Fruit fly (Drosophila melanogaster) whole organism, larva: ENCODE measurements around the gene Cdk8.
"Not testable (repeated sequence)": the region's sequence is repeated elsewhere in the genome, so short reads cannot be mapped to it uniquely, and the experiment has no call there.

Experiments
- noc ChIP-seq: fragments of 200-800 bp; sonication (Bioruptor generic); optimal IDR thresholded peaks from 3 replicates; lab custom pipeline; 2019; ENCODE audit warnings: missing biosample characterization, mild to moderate bottlenecking, missing genetic modification characterization, moderate library complexity

The Cdk8 gene

DNA sequence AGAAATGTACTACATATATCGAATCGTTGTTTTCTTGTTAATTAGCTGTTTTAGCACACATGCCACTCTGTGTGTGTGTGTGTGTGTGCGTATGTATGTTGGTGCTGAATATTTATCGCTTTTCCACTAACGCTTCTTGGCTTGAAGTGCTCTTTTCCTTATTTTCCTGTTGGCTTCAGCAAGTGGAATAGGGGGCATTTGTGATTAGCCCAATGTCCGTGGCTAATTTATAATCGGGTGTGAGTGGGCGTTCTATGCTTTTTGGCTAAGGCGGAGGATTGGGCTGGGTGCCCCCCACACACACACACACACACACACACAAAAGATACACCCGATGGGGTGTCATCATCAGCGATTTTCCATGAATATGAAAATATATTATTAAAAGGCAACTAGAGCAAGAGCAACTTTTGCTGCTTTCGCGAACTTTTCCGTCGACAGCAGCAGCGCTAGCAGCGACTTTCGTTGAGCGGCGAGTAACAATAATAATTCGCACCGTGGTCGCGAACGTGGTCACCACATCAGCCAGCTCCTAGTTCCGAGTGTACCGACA is 25.0 kb downstream of the Cdk8 start, which contains the start of gene CG43897:
TSS of gene CG43897 (plus strand) at position 503 of the 553 bp plus-strand sequence.
- no peak for TF ChIP-seq noc (tag; lab: Kevin White, UChicago)

DNA sequence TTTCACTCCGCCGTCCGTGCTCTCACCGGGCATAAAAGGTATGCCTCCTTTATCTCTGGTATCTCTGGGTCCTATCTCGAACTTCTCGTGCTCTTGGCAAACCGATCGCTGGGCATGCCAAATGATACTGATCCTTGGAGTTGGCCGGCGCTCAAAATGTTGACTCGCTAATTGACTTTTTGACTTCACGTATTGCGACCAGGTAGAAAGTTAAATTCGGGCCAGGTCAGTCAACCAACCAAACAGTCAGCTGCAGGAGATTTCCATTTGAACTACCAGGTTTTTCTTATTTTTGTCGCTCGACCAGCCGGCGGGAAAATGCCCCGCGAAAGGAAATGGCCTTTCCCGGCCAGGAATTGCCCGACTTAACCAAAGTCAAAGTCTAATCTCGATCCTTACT is 34.3 kb downstream of the Cdk8 start, which contains the start of gene Ilp4:
TSS of gene Ilp4 (minus strand) at position 139 of the 400 bp plus-strand sequence.
- no peak for TF ChIP-seq noc (tag; lab: Kevin White, UChicago)

DNA sequence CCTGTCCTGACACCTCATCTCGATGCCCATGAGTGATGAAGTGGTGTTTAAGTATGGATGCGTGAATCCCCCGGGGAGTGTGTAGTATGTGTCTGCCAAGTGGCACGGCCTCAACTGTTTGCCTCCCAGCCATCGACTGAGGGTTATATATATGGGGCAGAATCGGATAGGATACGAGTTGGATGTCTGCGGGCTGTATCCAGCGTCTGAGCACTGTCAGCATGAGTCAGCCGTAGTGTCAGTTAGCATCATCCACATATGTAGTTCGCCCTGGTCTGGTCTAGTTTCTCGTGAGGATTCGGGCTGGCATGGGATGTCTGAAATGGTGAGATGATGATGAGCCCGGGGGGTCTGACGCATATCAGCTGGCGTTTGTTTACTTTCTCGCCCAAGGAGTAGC is 36.5 kb downstream of the Cdk8 start, which contains the start of gene Ilp3:
TSS of gene Ilp3 (minus strand) at position 101 of the 400 bp plus-strand sequence.
- no peak for TF ChIP-seq noc (tag; lab: Kevin White, UChicago)

DNA sequence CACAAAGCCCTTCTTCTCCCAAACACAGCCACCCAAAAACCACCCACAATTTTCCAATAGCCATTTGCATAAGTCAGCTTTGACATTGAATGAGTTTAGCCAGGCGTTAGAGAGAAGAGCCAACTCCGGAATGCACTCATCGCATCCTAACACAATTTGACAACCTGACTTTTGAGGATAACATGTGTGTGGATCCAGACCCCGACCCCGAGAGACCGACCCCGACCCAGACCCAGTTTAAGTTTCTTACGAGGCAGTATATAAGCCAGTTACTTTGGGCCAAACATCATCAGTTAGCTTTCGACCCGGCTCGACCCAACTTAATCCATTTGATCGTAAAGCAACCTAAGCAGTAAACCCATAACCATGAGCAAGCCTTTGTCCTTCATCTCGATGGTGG is 39.1 kb downstream of the Cdk8 start, which contains the start of gene Ilp2:
TSS of gene Ilp2 (plus strand) at position 301 of the 400 bp plus-strand sequence.
- no peak for TF ChIP-seq noc (tag; lab: Kevin White, UChicago)

DNA sequence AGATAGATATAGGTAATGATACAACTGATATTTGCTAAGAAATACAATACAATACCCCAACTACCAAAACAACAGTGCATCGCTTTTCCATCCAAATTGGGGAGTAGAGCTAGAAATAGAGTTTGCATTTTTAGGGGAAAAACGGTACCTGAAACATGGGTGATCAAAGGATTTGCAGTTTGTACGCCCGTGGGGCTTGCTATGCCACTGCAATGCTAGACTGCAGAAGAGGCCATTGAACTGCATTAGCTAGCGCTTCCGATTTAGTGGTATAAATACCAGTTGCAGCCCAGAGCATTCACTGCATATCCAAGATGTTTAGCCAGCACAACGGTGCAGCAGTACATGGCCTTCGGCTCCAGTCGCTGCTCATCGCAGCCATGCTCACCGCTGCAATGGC is 40.4 kb downstream of the Cdk8 start, which contains the start of gene Ilp1:
TSS of gene Ilp1 (plus strand) at position 301 of the 400 bp plus-strand sequence.
- not testable (repeated sequence) for TF ChIP-seq noc (tag; lab: Kevin White, UChicago)

DNA sequence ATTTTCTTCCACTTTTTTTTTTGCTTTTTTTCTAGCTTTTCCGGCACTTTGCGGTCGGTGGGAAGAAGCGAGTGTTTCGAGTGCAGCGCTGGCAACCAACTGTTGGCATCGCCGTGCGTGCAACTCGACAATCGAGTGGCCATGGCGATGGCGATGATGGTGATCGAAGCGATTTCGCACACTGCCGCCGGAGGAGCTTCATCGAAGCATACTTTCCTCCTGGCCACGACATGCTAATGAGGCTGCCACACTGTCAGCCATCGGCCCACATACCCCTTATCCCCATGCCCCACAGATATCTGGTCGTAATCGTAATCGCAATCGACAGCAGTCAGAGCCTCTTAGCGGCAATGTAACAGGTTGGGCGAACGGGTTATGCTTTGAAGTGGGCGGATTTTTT is 40.9 kb downstream of the Cdk8 start, which contains the start of gene Zasp67:
TSS of gene Zasp67 (minus strand) at position 101 of the 400 bp plus-strand sequence.
- no peak for TF ChIP-seq noc (tag; lab: Kevin White, UChicago)
